Fruit fly (Drosophila melanogaster): ENCODE data around the gene CG7099.
A peak's percentile ranks its signal among the peaks of the same experiment; 100 is the strongest.

Gene CG7099

DNA sequence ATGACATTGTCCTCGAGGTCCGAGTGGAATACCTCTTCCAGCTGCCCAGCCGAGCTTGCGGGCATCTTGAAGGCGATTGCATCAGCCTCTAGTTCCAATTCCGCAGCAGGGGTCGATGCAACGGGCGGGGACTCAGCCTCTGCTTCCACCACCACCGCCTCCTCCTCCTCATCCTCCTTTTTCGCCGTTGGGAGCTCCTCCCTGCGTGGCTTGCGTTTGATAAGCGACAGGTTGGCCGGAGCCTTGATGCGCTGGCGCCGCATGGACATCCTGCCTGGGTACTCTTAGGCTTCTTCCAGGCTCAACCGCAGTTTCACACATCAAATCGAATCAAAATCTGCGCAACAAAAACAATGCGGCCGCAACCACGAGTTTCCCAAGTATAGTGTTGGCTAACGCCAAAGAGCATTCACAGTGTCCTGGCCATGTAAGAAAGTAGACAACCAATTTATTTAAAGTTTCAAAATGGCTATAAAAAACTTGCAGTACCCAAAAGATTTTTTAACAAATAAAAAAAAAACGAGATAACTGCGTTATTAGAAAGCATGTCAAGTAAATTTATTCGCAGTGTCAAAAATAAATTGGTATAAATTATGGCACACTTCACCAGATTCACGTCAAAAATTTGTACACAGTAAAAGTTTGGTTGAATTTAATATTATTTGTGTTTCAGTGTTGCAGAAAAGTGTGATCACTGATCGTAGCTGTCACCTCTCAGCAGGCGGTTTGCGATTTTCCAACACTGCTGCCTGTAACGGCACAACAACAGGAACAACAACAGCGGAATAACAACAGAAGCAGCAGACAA is 13.7 kb upstream of the CG7099 start, which contains the start of the genes Bdp1 and CG6565 (continued):
- no peak for TF ChIP-seq tna (GFP tag; IDR thresholded peaks at IDR 0.05; ENCODE audit: partially characterized antibody)
- peak; percentile 79 for TF ChIP-seq CG43689 (GFP tag; IDR thresholded peaks at IDR 0.05)
- TF ChIP-seq CG3995 (GFP tag; optimal IDR thresholded peaks at IDR 0.05) = peak; percentile 95
- peak; percentile 80 for TF ChIP-seq nom (GFP tag; optimal IDR thresholded peaks at IDR 0.05)
- peak; percentile 94 for TF ChIP-seq twi (tag; optimal IDR thresholded peaks at IDR 0.05)
- peak; percentile 91 for TF ChIP-seq lbe (GFP tag; optimal IDR thresholded peaks at IDR 0.05)
- TF ChIP-seq vnd (GFP tag; IDR thresholded peaks at IDR 0.05; ENCODE audit: partially characterized antibody) = no peak
- TF ChIP-seq so (GFP tag; IDR thresholded peaks at IDR 0.05) = peak; percentile 94
- peak; percentile 94 for TF ChIP-seq zfh1 (GFP tag; IDR thresholded peaks at IDR 0.05)
- TF ChIP-seq Six4 (GFP tag; optimal IDR thresholded peaks at IDR 0.05) = peak; percentile 96
- TF ChIP-seq CG2202 (tag; optimal IDR thresholded peaks at IDR 0.05) = peak; percentile 90
- peak; percentile 96 for TF ChIP-seq Xrp1 (GFP tag; IDR thresholded peaks at IDR 0.05)
- TF ChIP-seq CG10654 (GFP tag; optimal IDR thresholded peaks at IDR 0.05) = peak; percentile 98
- peak; percentile 98 for TF ChIP-seq CG1647 (GFP tag; optimal IDR thresholded peaks at IDR 0.05)
- peak; percentile 95; the same call in 1 of the 2 replicates for TF ChIP-seq CG8765 (GFP tag; IDR thresholded peaks at IDR 0.05)
- TF ChIP-seq D19A (tag; optimal IDR thresholded peaks at IDR 0.05) = peak; percentile 86
- TF ChIP-seq Dfd (GFP tag; optimal IDR thresholded peaks at IDR 0.05) = no peak
- TF ChIP-seq gsb (GFP tag; IDR thresholded peaks at IDR 0.05) = peak; percentile 89
- peak; percentile 31 for TF ChIP-seq CG31365 (tag; optimal IDR thresholded peaks at IDR 0.05)
- TF ChIP-seq repo (GFP tag; optimal IDR thresholded peaks at IDR 0.05) = peak; percentile 96
- TF ChIP-seq CG9876 (GFP tag; optimal IDR thresholded peaks at IDR 0.05) = peak; percentile 97
- no peak for TF ChIP-seq Doc3 (GFP tag; IDR thresholded peaks at IDR 0.05; ENCODE audit: partially characterized antibody)
- peak; percentile 79 for TF ChIP-seq MESR4 (GFP tag; optimal IDR thresholded peaks at IDR 0.05)
- TF ChIP-seq CG6175 (GFP tag; IDR thresholded peaks at IDR 0.05) = peak; percentile 91
- peak; percentile 82 for TF ChIP-seq Adf1 (GFP tag; IDR thresholded peaks at IDR 0.05)
- TF ChIP-seq Oaz (GFP tag; IDR thresholded peaks at IDR 0.05) = peak; percentile 86
- TF ChIP-seq kni (GFP tag; optimal IDR thresholded peaks at IDR 0.05) = peak; percentile 89
- no peak for TF ChIP-seq br (optimal IDR thresholded peaks at IDR 0.05)
- no peak for TF ChIP-seq chinmo (GFP tag; IDR thresholded peaks at IDR 0.05; ENCODE audit: partially characterized antibody)
- no peak for TF ChIP-seq CG8478 (optimal IDR thresholded peaks at IDR 0.05)
- TF ChIP-seq luna (GFP tag; optimal IDR thresholded peaks at IDR 0.05) = peak; percentile 97
- peak; percentile 99 for TF ChIP-seq Dip3 (GFP tag; optimal IDR thresholded peaks at IDR 0.05)
- TF ChIP-seq hkb (optimal IDR thresholded peaks at IDR 0.05) = peak; percentile 91
- TF ChIP-seq hkb (GFP tag; IDR thresholded peaks at IDR 0.05) = peak; percentile 93
- TF ChIP-seq CG2116 (GFP tag; optimal IDR thresholded peaks at IDR 0.05) = peak; percentile 87
- TF ChIP-seq Myb (GFP tag; optimal IDR thresholded peaks at IDR 0.05) = peak; percentile 94
- peak; percentile 95 for TF ChIP-seq croc (GFP tag; conservative IDR thresholded peaks at IDR 0.05)
- TF ChIP-seq org-1 (GFP tag; optimal IDR thresholded peaks at IDR 0.05) = peak; percentile 96
- peak; percentile 97 for TF ChIP-seq Dbx (GFP tag; IDR thresholded peaks at IDR 0.05)
- TF ChIP-seq mld (GFP tag; IDR thresholded peaks at IDR 0.05; ENCODE audit: partially characterized antibody) = no peak
- TF ChIP-seq CG31224 (GFP tag; IDR thresholded peaks at IDR 0.05) = peak; percentile 90
- TF ChIP-seq bsh (GFP tag; optimal IDR thresholded peaks at IDR 0.05) = peak; percentile 83 to 95
- peak; percentile 78 for TF ChIP-seq toy (GFP tag; IDR thresholded peaks at IDR 0.05)
- peak; percentile 98 for TF ChIP-seq CG12744 (GFP tag; optimal IDR thresholded peaks at IDR 0.05)
- TF ChIP-seq CG18764 (GFP tag; optimal IDR thresholded peaks at IDR 0.05) = peak; percentile 96
- peak; percentile 93 for TF ChIP-seq CG10147 (GFP tag; optimal IDR thresholded peaks at IDR 0.05)
- TF ChIP-seq CG6683 (GFP tag; optimal IDR thresholded peaks at IDR 0.05) = peak; percentile 86
- peak; percentile 81 for TF ChIP-seq ham (GFP tag; IDR thresholded peaks at IDR 0.05)
- TF ChIP-seq CG33557 (GFP tag; optimal IDR thresholded peaks at IDR 0.05) = peak; percentile 96
- peak; percentile 98 for TF ChIP-seq CG10462 (GFP tag; optimal IDR thresholded peaks at IDR 0.05)

Data from whole organism, embryonic.